Worm (Caenorhabditis elegans) whole organism, L1 larva: ENCODE measurements around the gene B0212.3.

Experiments
- dpl-1 ChIP-seq, 3 experiments: fragments of 150-350 bp in 2 of 3; sonication (generic microtip) in 1 of 3; optimal IDR thresholded peaks; 2 replicates each; lab custom pipeline; 2014 to 2017; ENCODE audit warnings: missing biosample characterization in 3 of 3, missing genetic modification characterization in 3 of 3, missing genetic modification reagents in 3 of 3
- fos-1 ChIP-seq: fragments of 150-350 bp; optimal IDR thresholded peaks from 2 replicates; lab custom pipeline; 2014; ENCODE audit warnings: missing biosample characterization, missing genetic modification characterization
- lin-35 ChIP-seq, 2 experiments: fragments of 150-350 bp; optimal IDR thresholded peaks; 2 replicates each; lab custom pipeline; 2014; ENCODE audit warnings: missing biosample characterization in 2 of 2, missing genetic modification characterization in 2 of 2, missing genetic modification reagents in 2 of 2
- nhr-237 ChIP-seq: fragments of 150-350 bp; optimal IDR thresholded peaks from 2 replicates; lab custom pipeline; 2014; ENCODE audit warnings: missing biosample characterization, missing genetic modification characterization
- nhr-71 ChIP-seq: sonication (generic microtip); optimal IDR thresholded peaks from 2 replicates; lab custom pipeline; 2016; ENCODE audit warnings: mild to moderate bottlenecking, missing genetic modification characterization, moderate library complexity, missing compliant biosample characterization
- nhr-76 ChIP-seq: sonication (generic microtip); optimal IDR thresholded peaks from 2 replicates; lab custom pipeline; 2017; ENCODE audit warnings: missing biosample characterization, missing genetic modification characterization
- pag-3 ChIP-seq: sonication (generic microtip); optimal IDR thresholded peaks from 2 replicates; lab custom pipeline; 2017; ENCODE audit warnings: missing genetic modification characterization, mild to moderate bottlenecking, missing compliant biosample characterization, antibody characterized with exemption, borderline replicate concordance; ENCODE audit not compliant: insufficient read depth
- snpc-4 ChIP-seq: fragments of 150-350 bp; optimal IDR thresholded peaks from 2 replicates; lab custom pipeline; 2014; ENCODE audit warnings: missing biosample characterization, missing genetic modification characterization
- tbx-2 ChIP-seq: sonication (generic microtip); optimal IDR thresholded peaks from 2 replicates; lab custom pipeline; 2016; ENCODE audit warnings: missing genetic modification characterization, missing compliant biosample characterization
- unc-30 ChIP-seq: sonication (generic microtip); optimal IDR thresholded peaks from 2 replicates; lab custom pipeline; 2017; ENCODE audit warnings: missing biosample characterization, missing genetic modification characterization
- zag-1 ChIP-seq: fragments of 150-350 bp; optimal IDR thresholded peaks from 2 replicates; lab custom pipeline; 2014; ENCODE audit warnings: missing biosample characterization, missing genetic modification characterization

- TF ChIP-seq lin-35 (GFP tag; optimal IDR thresholded peaks at IDR 0.05; lab: Kevin White, UChicago) (no peak), pag-3 (no peak), nhr-76 (tag; lab: Kevin White, UChicago) (no peak), nhr-237 (tag; lab: Kevin White, UChicago) (no peak), snpc-4 (tag; lab: Kevin White, UChicago) (no peak), dpl-1 (GFP tag; optimal IDR thresholded peaks at IDR 0.05; lab: Kevin White, UChicago) (no peak), zag-1 (tag; lab: Kevin White, UChicago) (no peak), fos-1 (tag; lab: Kevin White, UChicago) (no peak), tbx-2 (no peak), nhr-71 (tag; lab: Kevin White, UChicago) (no peak), unc-30 (tag; lab: Kevin White, UChicago) (no peak)
Observed at ce11 chrIV:3559201-3559600, 19.2 kb downstream of the B0212.3 start.
